Worm (Caenorhabditis elegans): Measurements from ENCODE around the gene F46C5.10.
A peak's percentile ranks its signal among the peaks of the same experiment; 100 is the strongest.

- TF ChIP-seq ets-5 (GFP tag; IDR thresholded peaks at IDR 0.05) (no peak), efl-1 (optimal IDR thresholded peaks at IDR 0.05) (no peak), efl-1 (GFP tag; optimal IDR thresholded peaks at IDR 0.05 in 1 of 2) (no peak), ceh-82 (tag; optimal IDR thresholded peaks at IDR 0.05) (peak in 1 of 3 experiments; percentile 5), tbx-2 (tag; optimal IDR thresholded peaks at IDR 0.05) (peak; percentile 73)
Measured at ce11 chrII:8813659-8814058, 5.2 kb downstream of the F46C5.10 start.

All from whole organism, L1 larva.